Fruit fly (Drosophila melanogaster) whole organism, embryonic: ENCODE results near the gene CG12477.

Experiments used
- CG10267 ChIP-seq: fragments of 200-800 bp; sonication (Bioruptor generic); optimal IDR thresholded peaks from 2 replicates; lab custom pipeline; 2018; ENCODE audit warnings: missing biosample characterization, mild to moderate bottlenecking, missing genetic modification characterization, moderate library complexity
- CG11398 ChIP-seq: fragments of 200-800 bp; sonication (Bioruptor generic); optimal IDR thresholded peaks from 2 replicates; lab custom pipeline; 2016; ENCODE audit warnings: missing biosample characterization, missing genetic modification characterization
- CG2875 ChIP-seq: fragments of 200-800 bp; sonication (Bioruptor generic); optimal IDR thresholded peaks from 2 replicates; lab custom pipeline; 2017; ENCODE audit warnings: missing biosample characterization, mild to moderate bottlenecking, missing genetic modification characterization, missing genetic modification reagents
- CG6765 ChIP-seq: fragments of 200-800 bp; sonication (Bioruptor generic); optimal IDR thresholded peaks from 3 replicates; lab custom pipeline; 2017; ENCODE audit warnings: missing biosample characterization, mild to moderate bottlenecking, missing genetic modification characterization
- CG8924 ChIP-seq: fragments of 200-800 bp; optimal IDR thresholded peaks from 3 replicates; lab custom pipeline; 2019; ENCODE audit warnings: missing biosample characterization, mild to moderate bottlenecking, missing genetic modification characterization, moderate library complexity
- Dfd ChIP-seq, 2 experiments: fragments of >200 bp; optimal IDR thresholded peaks; 2 replicates each; lab custom pipeline; 2017; ENCODE audit warnings: missing biosample characterization in 2 of 2, missing genetic modification characterization in 2 of 2
- Hr39 ChIP-seq: fragments of >200 bp; optimal IDR thresholded peaks from 2 replicates; lab custom pipeline; 2017
- NC2α ChIP-seq: fragments of 200-800 bp; sonication (Bioruptor generic); optimal IDR thresholded peaks from 2 replicates; lab custom pipeline; 2016; ENCODE audit warnings: missing biosample characterization, missing genetic modification characterization
- NK7.1 ChIP-seq: fragments of 200-800 bp; sonication (Bioruptor generic); optimal IDR thresholded peaks from 3 replicates; lab custom pipeline; 2016; ENCODE audit warnings: missing biosample characterization, missing genetic modification characterization
- amos ChIP-seq: fragments of 200-800 bp; sonication (Bioruptor generic); IDR thresholded peaks from 2 replicates; pipeline ENCODE4 v1.3.6; 2022; ENCODE audit warnings: missing biosample characterization, missing genetic modification characterization; ENCODE audit not compliant: partially characterized antibody
- phol ChIP-seq: fragments of 200-800 bp; sonication (Bioruptor generic); optimal IDR thresholded peaks from 3 replicates; lab custom pipeline; 2018; ENCODE audit warnings: missing biosample characterization, mild to moderate bottlenecking, missing genetic modification characterization, moderate library complexity
- ranshi ChIP-seq: fragments of 200-800 bp; sonication (Bioruptor generic); IDR thresholded peaks from 2 replicates; pipeline ENCODE4 v1.3.6; 2022; ENCODE audit warnings: missing biosample characterization, missing genetic modification characterization
- so ChIP-seq: fragments of 200-800 bp; sonication (Bioruptor generic); IDR thresholded peaks from 3 replicates; pipeline ENCODE4 v1.3.6; 2022; ENCODE audit warnings: missing biosample characterization, missing genetic modification characterization

DNA sequence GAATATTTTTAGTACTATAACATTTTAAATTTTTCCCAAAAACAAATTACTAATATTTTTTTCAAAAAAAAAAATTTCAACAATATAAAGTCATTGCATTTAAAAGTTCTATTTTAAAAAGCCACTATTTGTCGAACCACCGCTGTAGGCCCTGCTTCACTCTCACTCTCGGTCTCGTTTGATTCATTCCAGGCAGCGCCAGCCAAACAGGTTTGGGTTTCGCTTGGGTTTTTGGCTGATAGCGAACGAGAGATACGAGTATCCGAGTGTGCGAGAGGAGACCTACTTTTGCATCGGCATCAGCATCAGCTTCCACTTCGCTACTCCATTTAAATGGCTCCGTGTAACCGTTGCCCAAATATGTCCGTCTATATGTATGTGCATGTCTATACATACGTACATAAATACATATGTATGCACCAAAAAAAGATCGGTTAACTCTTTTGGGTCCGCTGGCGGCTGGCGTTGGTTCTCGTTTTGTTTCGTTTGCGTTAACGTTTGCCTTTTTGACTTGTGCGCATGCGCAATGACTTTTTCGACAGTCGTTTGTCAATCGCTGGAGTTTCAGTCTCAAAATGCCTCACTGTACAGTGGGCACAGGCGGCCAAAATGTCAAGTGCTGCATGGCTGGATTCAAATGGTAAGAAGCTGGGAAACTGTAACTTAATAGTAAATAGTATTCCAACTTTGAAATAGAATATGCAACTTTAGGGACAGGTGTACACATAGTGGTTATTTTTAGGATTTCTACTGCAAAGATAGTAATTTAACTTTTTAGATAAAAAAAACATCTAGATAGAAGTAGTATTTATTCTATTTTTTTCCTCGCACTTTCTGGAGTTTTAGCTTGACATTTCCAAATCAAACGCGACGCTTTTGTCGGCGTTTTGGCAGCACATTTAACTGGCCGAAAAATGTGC is 46.0 kb upstream of the CG12477 start:
- peak; percentile 24 for TF ChIP-seq NC2α (GFP tag; lab: Kevin White, UChicago)
- TF ChIP-seq NK7.1 (GFP tag; lab: Kevin White, UChicago), result peak; percentile 43
- TF ChIP-seq so (GFP tag; lab: Robert Waterston, UW), result peak; percentile 69; the same call in 1 of the 3 replicates
- TF ChIP-seq Dfd (GFP tag; optimal IDR thresholded peaks at IDR 0.05; lab: Kevin White, UChicago), result no peak
- no peak for TF ChIP-seq Hr39 (lab: Kevin White, UChicago)
- peak; percentile 78 for TF ChIP-seq CG8924 (tag; lab: Kevin White, UChicago)
- TF ChIP-seq CG11398, result peak; percentile 49
- peak; percentile 79 for TF ChIP-seq phol (tag; lab: Kevin White, UChicago)
- peak; percentile 42 for TF ChIP-seq CG10267 (tag; lab: Kevin White, UChicago)
- TF ChIP-seq amos, result no peak
- TF ChIP-seq ranshi (GFP tag; lab: Robert Waterston, UW), result 0 out of 2 replicates have a peak, but pooled peaks have one; percentile 58
- TF ChIP-seq CG6765 (GFP tag; lab: Kevin White, UChicago), result peak; percentile 35
- TF ChIP-seq CG2875 (GFP tag; lab: Kevin White, UChicago), result no peak
